Worm (Caenorhabditis elegans): ENCODE measurements around the gene tbc-7.

- TF ChIP-seq hlh-30 (tag; optimal IDR thresholded peaks at IDR 0.05; ENCODE audit: insufficient read depth): no peak
- no peak for TF ChIP-seq unc-42 (tag; optimal IDR thresholded peaks at IDR 0.05)
- no peak for TF ChIP-seq ceh-45 (GFP tag; IDR thresholded peaks at IDR 0.05)
- TF ChIP-seq unc-55 (GFP tag; optimal IDR thresholded peaks at IDR 0.05): no peak
- no peak for TF ChIP-seq ceh-22 (tag; optimal IDR thresholded peaks at IDR 0.05)
- TF ChIP-seq syd-9 (tag; optimal IDR thresholded peaks at IDR 0.05): no peak
- no peak for TF ChIP-seq nfya-1 (tag; optimal IDR thresholded peaks at IDR 0.05)
These were observed 27.1 kb upstream of the tbc-7 start, which contains the start of gene C42D8.9 for ce11 chrX:5106942-5107341.
